3 fruit fly cellular contexts compared by ENCODE assay signal in genomic region chrX:5885521-5885920, dm6.
TF ChIP-seq lines count a peak whose summit lies in the region.

No protein-coding gene starts in this region.

- TF ChIP-seq CTCF in whole organism, embryonic (GFP tag; optimal IDR thresholded peaks at IDR 0.05; lab: Kevin White, UChicago) = no peak

TF ChIP-seq in whole organism, adult, 20 proteins besides CTCF, POLR2A, EP300 and RAD21:
- TF ChIP-seq pad (GFP tag; optimal IDR thresholded peaks at IDR 0.05; lab: Kevin White, UChicago) (peak; percentile 96), CG33017 (tag; optimal IDR thresholded peaks at IDR 0.05; lab: Kevin White, UChicago) (no peak), tj (GFP tag; optimal IDR thresholded peaks at IDR 0.05; lab: Kevin White, UChicago) (no peak), kay (GFP tag; lab: Kevin White, UChicago; ENCODE audit: borderline replicate concordance) (no peak), ovo (GFP tag; optimal IDR thresholded peaks at IDR 0.05; lab: Kevin White, UChicago) (no peak)

TF ChIP-seq in whole organism, embryonic, 481 proteins besides CTCF, POLR2A, EP300 and RAD21:
- TF ChIP-seq pros (GFP tag; optimal IDR thresholded peaks at IDR 0.05; lab: Kevin White, UChicago) (peak; percentile 72), CG15073 (GFP tag; optimal IDR thresholded peaks at IDR 0.05; lab: Kevin White, UChicago) (no peak), seq (GFP tag; IDR thresholded peaks at IDR 0.05; lab: Robert Waterston, UW) (peak; percentile 46; the same call in 1 of the 2 replicates), cg (GFP tag; optimal IDR thresholded peaks at IDR 0.05; lab: Kevin White, UChicago) (peak; percentile 23), ewg (GFP tag; optimal IDR thresholded peaks at IDR 0.05; lab: Kevin White, UChicago) (peak; percentile 66), zen (tag; optimal IDR thresholded peaks at IDR 0.05; lab: Kevin White, UChicago) (peak; percentile 33), Trl (optimal IDR thresholded peaks at IDR 0.05; lab: Kevin White, UChicago) (peak; percentile 31 to 63), Trl (GFP tag; optimal IDR thresholded peaks at IDR 0.05; lab: Kevin White, UChicago) (no peak), abd-A (tag; optimal IDR thresholded peaks at IDR 0.05; lab: Kevin White, UChicago) (peak; percentile 3), CG15479 (GFP tag; optimal IDR thresholded peaks at IDR 0.05; lab: Kevin White, UChicago) (no peak)

TF ChIP-seq in whole organism, pupa, 21 proteins besides CTCF, POLR2A, EP300 and RAD21:
- TF ChIP-seq CG14655 (GFP tag; optimal IDR thresholded peaks at IDR 0.05; lab: Kevin White, UChicago) (no peak), rn (GFP tag; IDR thresholded peaks at IDR 0.05; lab: Robert Waterston, UW) (no peak), Ets98B (GFP tag; IDR thresholded peaks at IDR 0.05; lab: Robert Waterston, UW) (no peak), EcR (GFP tag; optimal IDR thresholded peaks at IDR 0.05; lab: Kevin White, UChicago) (peak; percentile 19)
